Worm (Caenorhabditis elegans): ENCODE data around the gene R05G6.1.
A peak's percentile ranks its signal among the peaks of the same experiment; 100 is the strongest.

R05G6.1 gene

ce11 chrIV:7580062-7580614 lies 47.7 kb downstream of the R05G6.1 start, which contains the start of the genes cec-5 and nol-10:
cec-5 (minus strand) TSS chrIV:7580112.
nol-10 (plus strand) TSS chrIV:7580597.
- TF ChIP-seq T07F8.4 (tag; optimal IDR thresholded peaks at IDR 0.05): peak; percentile 12
- TF ChIP-seq lin-40 (tag; optimal IDR thresholded peaks at IDR 0.05): peak; percentile 62
- no peak for TF ChIP-seq aptf-3 (GFP tag; IDR thresholded peaks at IDR 0.05)
- TF ChIP-seq B0336.3 (GFP tag; IDR thresholded peaks at IDR 0.05): peak; percentile 57; the same call in 1 of the 2 replicates
- TF ChIP-seq bed-2 (GFP tag; IDR thresholded peaks at IDR 0.05): no peak
- no peak for TF ChIP-seq ztf-25 (GFP tag; IDR thresholded peaks at IDR 0.05)
- TF ChIP-seq aptf-2 (GFP tag; conservative IDR thresholded peaks at IDR 0.05): no peak
- TF ChIP-seq B0035.1 (tag; optimal IDR thresholded peaks at IDR 0.05): no peak
- 0 out of 2 replicates have a peak, but pooled peaks have one; percentile 27 for TF ChIP-seq ztf-28 (GFP tag; IDR thresholded peaks at IDR 0.05)
- TF ChIP-seq nhr-179 (tag; optimal IDR thresholded peaks at IDR 0.05): no peak
- no peak for TF ChIP-seq bed-1 (GFP tag; IDR thresholded peaks at IDR 0.05)
- TF ChIP-seq madf-8 (GFP tag; conservative IDR thresholded peaks at IDR 0.05): peak; percentile 41
- TF ChIP-seq egrh-3 (GFP tag; IDR thresholded peaks at IDR 0.05): 0 out of 2 replicates have a peak, but pooled peaks have one; percentile 46
- peak; percentile 75 for TF ChIP-seq F23B12.7 (tag; optimal IDR thresholded peaks at IDR 0.05; ENCODE audit: insufficient read depth)
- peak; percentile 83 for TF ChIP-seq nfyb-1 (GFP tag; IDR thresholded peaks at IDR 0.05)
- no peak for TF ChIP-seq hmg-20 (GFP tag; IDR thresholded peaks at IDR 0.05)
- no peak for TF ChIP-seq atf-7 (tag; optimal IDR thresholded peaks at IDR 0.05)
- no peak for TF ChIP-seq egl-18 (GFP tag; IDR thresholded peaks at IDR 0.05)
- no peak for TF ChIP-seq let-526 (GFP tag; IDR thresholded peaks at IDR 0.05)
- no peak for TF ChIP-seq F57C9.4 (tag; optimal IDR thresholded peaks at IDR 0.05)
- TF ChIP-seq sea-2 (GFP tag; IDR thresholded peaks at IDR 0.05): no peak
- TF ChIP-seq B0019.2 (GFP tag; conservative IDR thresholded peaks at IDR 0.05): peak; percentile 61; the same call in 1 of the 2 replicates
- TF ChIP-seq mes-4 (tag; optimal IDR thresholded peaks at IDR 0.05): no peak
- peak; percentile 78 for TF ChIP-seq snpc-1.1 (tag; optimal IDR thresholded peaks at IDR 0.05; ENCODE audit: insufficient read depth)
- TF ChIP-seq snpc-1.3 (tag; optimal IDR thresholded peaks at IDR 0.05; ENCODE audit: insufficient read depth): peak; percentile 97
- peak; percentile 24 for TF ChIP-seq hrde-1 (tag; optimal IDR thresholded peaks at IDR 0.05; ENCODE audit: borderline replicate concordance)
- no peak for TF ChIP-seq Y56A3A.18 (GFP tag; IDR thresholded peaks at IDR 0.05)
- TF ChIP-seq ceh-91 (GFP tag; IDR thresholded peaks at IDR 0.05): peak; percentile 74
- TF ChIP-seq ztf-26 (tag; optimal IDR thresholded peaks at IDR 0.05): no peak
- peak; percentile 74 for TF ChIP-seq tbp1 (GFP tag; optimal IDR thresholded peaks at IDR 0.05)
- peak; percentile 72; the same call in 1 of the 2 replicates for TF ChIP-seq C17E4.6 (GFP tag; IDR thresholded peaks at IDR 0.05)
- TF ChIP-seq ama-1 (optimal IDR thresholded peaks at IDR 0.05): no peak
- TF ChIP-seq ama-1 (GFP tag; optimal IDR thresholded peaks at IDR 0.05): no peak
- TF ChIP-seq xnd-1 (tag; optimal IDR thresholded peaks at IDR 0.05): no peak
- TF ChIP-seq repo-1 (tag; optimal IDR thresholded peaks at IDR 0.05): peak; percentile 30
- peak; percentile 88 for TF ChIP-seq pbrm-1 (GFP tag; IDR thresholded peaks at IDR 0.05)
- no peak for TF ChIP-seq gei-17 (GFP tag; optimal IDR thresholded peaks at IDR 0.05)
- TF ChIP-seq F39B2.1 (GFP tag; IDR thresholded peaks at IDR 0.05): no peak
- peak; percentile 66; the same call in 1 of the 2 replicates for TF ChIP-seq Y79H2A.3 (GFP tag; conservative IDR thresholded peaks at IDR 0.05)
- TF ChIP-seq rpc-1 (optimal IDR thresholded peaks at IDR 0.05): no peak
- TF ChIP-seq rpc-1 (tag; optimal IDR thresholded peaks at IDR 0.05): peak; percentile 0
- no peak for TF ChIP-seq C06A6.2 (GFP tag; conservative IDR thresholded peaks at IDR 0.05)
- TF ChIP-seq F57A8.1 (GFP tag; optimal IDR thresholded peaks at IDR 0.05): no peak
- no peak for TF ChIP-seq cebp-1 (GFP tag; IDR thresholded peaks at IDR 0.05)
- peak; percentile 80 for TF ChIP-seq cebp-1 (tag; optimal IDR thresholded peaks at IDR 0.05)
- no peak for TF ChIP-seq F10E7.11 (tag; optimal IDR thresholded peaks at IDR 0.05)
- TF ChIP-seq tlf-1 (GFP tag; optimal IDR thresholded peaks at IDR 0.05): peak; percentile 73
- TF ChIP-seq ztf-3 (GFP tag; optimal IDR thresholded peaks at IDR 0.05): no peak
- TF ChIP-seq rcor-1 (GFP tag; IDR thresholded peaks at IDR 0.05): no peak; the same call in 1 of the 2 replicates
